Fruit fly (Drosophila melanogaster) whole organism, prepupa: ENCODE data around the gene TRAM.
A peak's percentile ranks its signal among the peaks of the same experiment; 100 is the strongest.

Source experiments
- Blimp-1 ChIP-seq: fragments of 200-800 bp; sonication (Bioruptor generic); optimal IDR thresholded peaks from 3 replicates; lab custom pipeline; 2017; ENCODE audit warnings: missing biosample characterization, missing genetic modification characterization, mild to moderate bottlenecking, moderate library complexity, missing genetic modification reagents
- CG11762 ChIP-seq: fragments of 200-800 bp; sonication (Bioruptor generic); optimal IDR thresholded peaks from 3 replicates; lab custom pipeline; 2016; ENCODE audit warnings: missing biosample characterization, missing genetic modification characterization; ENCODE audit not compliant: insufficient read depth
- CG31627 ChIP-seq: fragments of 200-800 bp; sonication (Bioruptor generic); optimal IDR thresholded peaks from 3 replicates; lab custom pipeline; 2016; ENCODE audit warnings: missing biosample characterization, missing genetic modification characterization
- CG6276 ChIP-seq: fragments of 200-800 bp; sonication (Bioruptor generic); optimal IDR thresholded peaks from 2 replicates; lab custom pipeline; 2017; ENCODE audit warnings: missing biosample characterization, mild to moderate bottlenecking, missing genetic modification characterization
- CG6792 ChIP-seq: fragments of 200-800 bp; sonication (Bioruptor generic); optimal IDR thresholded peaks from 3 replicates; lab custom pipeline; 2016; ENCODE audit warnings: missing biosample characterization, missing genetic modification characterization
- Hr39 ChIP-seq: fragments of 200-800 bp; sonication (Bioruptor generic); optimal IDR thresholded peaks from 2 replicates; lab custom pipeline; 2016; ENCODE audit warnings: missing biosample characterization, missing genetic modification characterization
- Lpt ChIP-seq: fragments of 200-800 bp; sonication (Bioruptor generic); optimal IDR thresholded peaks from 3 replicates; lab custom pipeline; 2016; ENCODE audit warnings: missing biosample characterization, missing genetic modification characterization
- Met ChIP-seq: fragments of 200-800 bp; sonication (Bioruptor generic); optimal IDR thresholded peaks from 3 replicates; lab custom pipeline; 2016; ENCODE audit warnings: missing biosample characterization, missing genetic modification characterization
- dsx ChIP-seq: fragments of 200-800 bp; optimal IDR thresholded peaks from 3 replicates; lab custom pipeline; 2019; ENCODE audit warnings: missing biosample characterization, mild to moderate bottlenecking, missing genetic modification characterization, moderate library complexity; ENCODE audit not compliant: poor library complexity, severe bottlenecking
- salr ChIP-seq, 2 experiments: fragments of 200-800 bp; sonication (Bioruptor generic); optimal IDR thresholded peaks; 3 replicates each; lab custom pipeline; 2016 to 2018; ENCODE audit warnings: missing biosample characterization in 2 of 2, missing genetic modification characterization in 2 of 2, mild to moderate bottlenecking in 1 of 2

dm6 chrX:921359-921758, 13.7 kb upstream of the TRAM start:
- TF ChIP-seq Hr39 (GFP tag; lab: Kevin White, UChicago) (peak; percentile 40), salr (GFP tag; optimal IDR thresholded peaks at IDR 0.05; lab: Kevin White, UChicago) (no peak), Lpt (GFP tag; lab: Kevin White, UChicago) (no peak), dsx (GFP tag; lab: Kevin White, UChicago) (no peak), Met (GFP tag; lab: Kevin White, UChicago) (no peak), CG6792 (GFP tag; lab: Kevin White, UChicago) (peak; percentile 18), CG11762 (GFP tag; lab: Kevin White, UChicago) (no peak), CG6276 (GFP tag; lab: Kevin White, UChicago) (no peak), CG31627 (GFP tag; lab: Kevin White, UChicago) (peak; percentile 27), Blimp-1 (GFP tag; lab: Kevin White, UChicago) (no peak)
